Fruit fly (Drosophila melanogaster) whole organism, pupa: ENCODE results near the gene Gem4b.

ENCODE experiments used
- CG10348 ChIP-seq: fragments of 200-800 bp; sonication (Bioruptor generic); IDR thresholded peaks from 2 replicates; pipeline ENCODE4 v1.3.6; 2022; ENCODE audit warnings: missing biosample characterization, missing genetic modification characterization
- Pif1B ChIP-seq: fragments of 200-800 bp; sonication (Bioruptor generic); optimal IDR thresholded peaks from 3 replicates; lab custom pipeline; 2016; ENCODE audit warnings: missing biosample characterization, missing genetic modification characterization
- Snoo ChIP-seq: fragments of 200-800 bp; sonication (Bioruptor generic); optimal IDR thresholded peaks from 3 replicates; lab custom pipeline; 2017; ENCODE audit warnings: missing biosample characterization, mild to moderate bottlenecking, missing genetic modification characterization, inconsistent platforms

The Gem4b gene

dm6 chrX:3968346-3969044, 27.8 kb downstream of the Gem4b start, which contains the start of gene CG6428:
Gene CG6428 (minus strand): TSS chrX:3968655.
- peak; percentile 17 for TF ChIP-seq Snoo (tag; lab: Kevin White, UChicago)
- no peak for TF ChIP-seq CG10348 (GFP tag; lab: Robert Waterston, UW)

- no peak for TF ChIP-seq Pif1B (GFP tag; lab: Kevin White, UChicago)
Observed at dm6 chrX:3971250-3971649, 30.6 kb downstream of the Gem4b start, which contains the start of gene CG6414. Gene CG6414 (minus strand): TSS chrX:3971350.
